Worm (Caenorhabditis elegans) whole organism, young adult: ENCODE results near the gene fbxb-116.

ENCODE experiments used
- B0019.2 ChIP-seq: fragments of 200-800 bp; sonication (Bioruptor generic); conservative IDR thresholded peaks from 2 replicates; pipeline ENCODE4 v1.3.6; 2022; ENCODE audit warnings: missing genetic modification reagents, missing genetic modification characterization, missing compliant biosample characterization
- F23B12.7 ChIP-seq: sonication (generic microtip); optimal IDR thresholded peaks from 2 replicates; lab custom pipeline; 2017; ENCODE audit warnings: missing genetic modification characterization, mild to moderate bottlenecking, missing compliant biosample characterization, antibody characterized with exemption, moderate library complexity; ENCODE audit not compliant: insufficient read depth
- F52B5.7 ChIP-seq: sonication (generic microtip); optimal IDR thresholded peaks from 2 replicates; lab custom pipeline; 2016; ENCODE audit warnings: mild to moderate bottlenecking, missing genetic modification characterization, missing compliant biosample characterization
- Y53F4B.3 ChIP-seq: fragments of 200-800 bp; sonication (Bioruptor generic); IDR thresholded peaks from 2 replicates; pipeline ENCODE4 v1.3.6; 2022; ENCODE audit warnings: missing genetic modification reagents, missing genetic modification characterization, missing compliant biosample characterization
- ZK185.1 ChIP-seq: sonication (generic microtip); optimal IDR thresholded peaks from 2 replicates; lab custom pipeline; 2016; ENCODE audit warnings: mild to moderate bottlenecking, missing genetic modification characterization, missing compliant biosample characterization; ENCODE audit not compliant: poor library complexity, severe bottlenecking
- egl-44 ChIP-seq: fragments of 200-800 bp; sonication (Bioruptor generic); IDR thresholded peaks from 2 replicates; pipeline ENCODE4 v1.3.6; 2022; ENCODE audit warnings: missing genetic modification reagents, missing genetic modification characterization, missing compliant biosample characterization
- hmg-20 ChIP-seq: fragments of 200-800 bp; sonication (Bioruptor generic); IDR thresholded peaks from 2 replicates; pipeline ENCODE4 v1.3.6; 2022; ENCODE audit warnings: missing genetic modification reagents, missing genetic modification characterization, missing compliant biosample characterization
- lin-35 ChIP-seq, 3 experiments: fragments of 150-350 bp in 2 of 3; sonication (generic microtip) in 1 of 3; optimal IDR thresholded peaks; 2 replicates each; lab custom pipeline; 2014 to 2018; ENCODE audit warnings: missing biosample characterization in 3 of 3, missing genetic modification characterization in 3 of 3, missing genetic modification reagents in 3 of 3
- lir-1 ChIP-seq: fragments of 200-800 bp; sonication (Bioruptor generic); conservative IDR thresholded peaks from 2 replicates; pipeline ENCODE4 v1.3.6; 2022; ENCODE audit warnings: missing genetic modification reagents, missing genetic modification characterization, missing compliant biosample characterization
- snpc-4 ChIP-seq, 5 experiments: fragments of 150-350 bp in 1 of 5; sonication (generic microtip) in 4 of 5; optimal IDR thresholded peaks; 2 replicates each; lab custom pipeline; 2014 to 2018; ENCODE audit warnings: missing genetic modification characterization in 5 of 5, missing biosample characterization in 3 of 5, antibody characterized with exemption in 2 of 5, mild to moderate bottlenecking in 2 of 5, missing compliant biosample characterization in 2 of 5, missing genotype in 2 of 5, moderate library complexity in 2 of 5, missing genetic modification reagents in 1 of 5
- zfh-2 ChIP-seq: fragments of 200-800 bp; sonication (Bioruptor generic); conservative IDR thresholded peaks from 2 replicates; pipeline ENCODE4 v1.3.6; 2022; ENCODE audit warnings: missing genetic modification reagents, missing genetic modification characterization, missing compliant biosample characterization
- ztf-25 ChIP-seq: fragments of 200-800 bp; sonication (Bioruptor generic); IDR thresholded peaks from 2 replicates; pipeline ENCODE4 v1.3.6; 2022; ENCODE audit warnings: missing genetic modification reagents, missing genetic modification characterization, missing compliant biosample characterization

Gene fbxb-116

ce11 chrV:19282314-19282713 lies 48.7 kb downstream of the fbxb-116 start, which contains the start of gene fbxb-117:
fbxb-117 (plus strand) TSS chrV:19282614.
- TF ChIP-seq lir-1 (GFP tag; lab: Robert Waterston, UW) (no peak), egl-44 (GFP tag; lab: Robert Waterston, UW) (no peak), Y53F4B.3 (GFP tag; lab: Robert Waterston, UW) (no peak), hmg-20 (GFP tag; lab: Robert Waterston, UW) (no peak), ZK185.1 (tag; lab: Kevin White, UChicago) (no peak), lin-35 (GFP tag; optimal IDR thresholded peaks at IDR 0.05; lab: Kevin White, UChicago) (no peak), F23B12.7 (tag; lab: Kevin White, UChicago) (no peak), ztf-25 (GFP tag; lab: Robert Waterston, UW) (no peak), snpc-4 (GFP tag; optimal IDR thresholded peaks at IDR 0.05; lab: Kevin White, UChicago) (no peak), snpc-4 (tag; optimal IDR thresholded peaks at IDR 0.05; lab: Kevin White, UChicago) (no peak), zfh-2 (GFP tag; lab: Robert Waterston, UW) (no peak), B0019.2 (GFP tag; lab: Robert Waterston, UW) (no peak), F52B5.7 (tag; lab: Kevin White, UChicago) (no peak)
